Worm (Caenorhabditis elegans): ENCODE results near the gene B0252.1.

The B0252.1 gene

ce11 chrII:6887319-6888005 lies 32.0 kb upstream of the B0252.1 start, which contains the start of gene pmp-2 (continued):
- TF ChIP-seq nhr-25 (tag; optimal IDR thresholded peaks at IDR 0.05; ENCODE audit: borderline replicate concordance, insufficient read depth) (no peak), arid-1 (GFP tag; conservative IDR thresholded peaks at IDR 0.05) (no peak), F49E8.2 (tag; optimal IDR thresholded peaks at IDR 0.05; ENCODE audit: borderline replicate concordance) (no peak), lim-7 (GFP tag; IDR thresholded peaks at IDR 0.05) (no peak), daf-16 (GFP tag; optimal IDR thresholded peaks at IDR 0.05) (no peak), daf-16 (tag; optimal IDR thresholded peaks at IDR 0.05) (peak; percentile 23), unc-130 (GFP tag; optimal IDR thresholded peaks at IDR 0.05) (no peak), mxl-3 (GFP tag; optimal IDR thresholded peaks at IDR 0.05) (no peak), nhr-28 (tag; optimal IDR thresholded peaks at IDR 0.05) (peak; percentile 75)

- TF ChIP-seq nhr-42 (GFP tag; IDR thresholded peaks at IDR 0.05) (peak; percentile 64), hlh-30 (tag; optimal IDR thresholded peaks at IDR 0.05; ENCODE audit: insufficient read depth) (peak; percentile 22), unc-130 (GFP tag; optimal IDR thresholded peaks at IDR 0.05) (no peak), lin-1 (GFP tag; IDR thresholded peaks at IDR 0.05) (peak; percentile 38; the same call in 1 of the 2 replicates), T26A8.4 (GFP tag; IDR thresholded peaks at IDR 0.05) (peak; percentile 79), ceh-82 (tag; optimal IDR thresholded peaks at IDR 0.05) (no peak), nhr-102 (tag; optimal IDR thresholded peaks at IDR 0.05) (peak; percentile 67), dmd-6 (GFP tag; IDR thresholded peaks at IDR 0.05) (peak; percentile 33; the same call in 1 of the 2 replicates), ztf-7 (tag; optimal IDR thresholded peaks at IDR 0.05) (no peak), ZK546.5 (tag; optimal IDR thresholded peaks at IDR 0.05) (no peak), mdt-29 (GFP tag; IDR thresholded peaks at IDR 0.05) (peak; percentile 77; the same call in 1 of the 2 replicates), fkh-10 (GFP tag; optimal IDR thresholded peaks at IDR 0.05) (no peak), zfp-2 (tag; optimal IDR thresholded peaks at IDR 0.05) (no peak), lin-29 (GFP tag; IDR thresholded peaks at IDR 0.05) (0 out of 2 replicates have a peak, but pooled peaks have one; percentile 35), lir-3 (tag; optimal IDR thresholded peaks at IDR 0.05) (no peak), F44E2.7 (GFP tag; IDR thresholded peaks at IDR 0.05) (no peak), ceh-20 (GFP tag; IDR thresholded peaks at IDR 0.05) (0 out of 2 replicates have a peak, but pooled peaks have one; percentile 28), nhr-6 (tag; optimal IDR thresholded peaks at IDR 0.05) (no peak), hlh-11 (tag; optimal IDR thresholded peaks at IDR 0.05) (peak; percentile 55), attf-4 (tag; optimal IDR thresholded peaks at IDR 0.05) (peak; percentile 9), D1046.2 (GFP tag; IDR thresholded peaks at IDR 0.05) (no peak), ces-1 (GFP tag; optimal IDR thresholded peaks at IDR 0.05) (no peak), ztf-11 (tag; optimal IDR thresholded peaks at IDR 0.05) (no peak), zip-2 (tag; optimal IDR thresholded peaks at IDR 0.05) (no peak), php-3 (GFP tag; IDR thresholded peaks at IDR 0.05) (peak; percentile 85), tag-97 (GFP tag; IDR thresholded peaks at IDR 0.05) (no peak), nhr-10 (tag; optimal IDR thresholded peaks at IDR 0.05) (peak; percentile 32), set-16 (GFP tag; IDR thresholded peaks at IDR 0.05) (no peak), tra-1 (GFP tag; IDR thresholded peaks at IDR 0.05) (no peak), ceh-32 (tag; optimal IDR thresholded peaks at IDR 0.05; ENCODE audit: poor library complexity) (no peak), snpc-4 (tag; optimal IDR thresholded peaks at IDR 0.05) (no peak), nhr-48 (tag; optimal IDR thresholded peaks at IDR 0.05) (peak; percentile 35), mxl-3 (GFP tag; optimal IDR thresholded peaks at IDR 0.05) (no peak), nhr-111 (GFP tag; optimal IDR thresholded peaks at IDR 0.05) (peak; percentile 34), mdl-1 (tag; optimal IDR thresholded peaks at IDR 0.05) (no peak), duxl-1 (tag; optimal IDR thresholded peaks at IDR 0.05; ENCODE audit: poor library complexity) (peak; percentile 34), sdz-12 (GFP tag; optimal IDR thresholded peaks at IDR 0.05) (no peak), spr-1 (tag; optimal IDR thresholded peaks at IDR 0.05) (peak; percentile 7), zfp-3 (GFP tag; conservative IDR thresholded peaks at IDR 0.05) (peak; percentile 93), ZK337.2 (GFP tag; IDR thresholded peaks at IDR 0.05) (no peak), fos-1 (tag; optimal IDR thresholded peaks at IDR 0.05) (no peak), ama-1 (optimal IDR thresholded peaks at IDR 0.05) (peak; percentile 12)
Measured at ce11 chrII:6888211-6888610, 31.3 kb upstream of the B0252.1 start.
